Fruit fly (Drosophila melanogaster) whole organism, embryonic: ENCODE data around the gene CG7377.
A peak's percentile ranks its signal among the peaks of the same experiment; 100 is the strongest.

Experiments
- Aef1 ChIP-seq: fragments of 200-800 bp; sonication (Bioruptor generic); IDR thresholded peaks from 3 replicates; pipeline ENCODE4 v1.3.6; 2022; ENCODE audit warnings: missing biosample characterization, missing genetic modification characterization
- Antp ChIP-seq: fragments of 200-800 bp; sonication (Bioruptor generic); optimal IDR thresholded peaks from 3 replicates; lab custom pipeline; 2016; ENCODE audit warnings: missing biosample characterization, missing genetic modification characterization
- Bdp1 ChIP-seq: fragments of 200-800 bp; sonication (Bioruptor generic); optimal IDR thresholded peaks from 3 replicates; lab custom pipeline; 2016; ENCODE audit warnings: missing biosample characterization, missing genetic modification characterization
- CG10209 ChIP-seq: fragments of 200-800 bp; sonication (Bioruptor generic); optimal IDR thresholded peaks from 3 replicates; lab custom pipeline; 2017; ENCODE audit warnings: missing biosample characterization, mild to moderate bottlenecking, missing genetic modification characterization, missing genetic modification reagents
- CG10654 ChIP-seq: fragments of 200-800 bp; sonication (Bioruptor generic); optimal IDR thresholded peaks from 2 replicates; lab custom pipeline; 2016; ENCODE audit warnings: missing biosample characterization, missing genetic modification characterization
- CG11695 ChIP-seq: fragments of 200-800 bp; sonication (Bioruptor generic); IDR thresholded peaks from 3 replicates; pipeline ENCODE4 v1.3.6; 2022; ENCODE audit warnings: missing biosample characterization, missing genetic modification characterization
- CG12391 ChIP-seq: fragments of 200-800 bp; sonication (Bioruptor generic); optimal IDR thresholded peaks from 3 replicates; lab custom pipeline; 2018; ENCODE audit warnings: missing biosample characterization, mild to moderate bottlenecking, missing genetic modification characterization, moderate library complexity
- CG13296 ChIP-seq: fragments of 200-800 bp; sonication (Bioruptor generic); optimal IDR thresholded peaks from 3 replicates; lab custom pipeline; 2018; ENCODE audit warnings: missing biosample characterization, mild to moderate bottlenecking, missing genetic modification characterization
- CG15514 ChIP-seq: fragments of 200-800 bp; sonication (Bioruptor generic); optimal IDR thresholded peaks from 3 replicates; lab custom pipeline; 2017; ENCODE audit warnings: missing biosample characterization, missing genetic modification characterization, mild to moderate bottlenecking, moderate library complexity, missing genetic modification reagents
- CG18011 ChIP-seq: fragments of 200-800 bp; sonication (Bioruptor generic); optimal IDR thresholded peaks from 2 replicates; lab custom pipeline; 2017; ENCODE audit warnings: missing biosample characterization, missing genetic modification characterization, mild to moderate bottlenecking, moderate library complexity, missing genotype
- CG18262 ChIP-seq: fragments of 200-800 bp; optimal IDR thresholded peaks from 3 replicates; lab custom pipeline; 2019; ENCODE audit warnings: missing biosample characterization, mild to moderate bottlenecking, missing genetic modification characterization, moderate library complexity
- CG34224 ChIP-seq: fragments of 200-800 bp; sonication (Bioruptor generic); IDR thresholded peaks from 3 replicates; pipeline ENCODE4 v1.3.6; 2022; ENCODE audit warnings: missing biosample characterization, missing genetic modification characterization; ENCODE audit not compliant: partially characterized antibody
- CG4707 ChIP-seq: fragments of 200-800 bp; sonication (Bioruptor generic); optimal IDR thresholded peaks from 2 replicates; lab custom pipeline; 2018; ENCODE audit warnings: missing biosample characterization, mild to moderate bottlenecking, missing genetic modification characterization, moderate library complexity
- CG4730 ChIP-seq: fragments of 200-800 bp; sonication (Bioruptor generic); IDR thresholded peaks from 2 replicates; pipeline ENCODE4 v1.3.6; 2022; ENCODE audit warnings: missing biosample characterization, missing genetic modification characterization
- CG5180 ChIP-seq: fragments of 200-800 bp; sonication (Bioruptor generic); optimal IDR thresholded peaks from 3 replicates; lab custom pipeline; 2017; ENCODE audit warnings: missing biosample characterization, missing genetic modification characterization, mild to moderate bottlenecking, moderate library complexity, missing genetic modification reagents
- CG8281 ChIP-seq: fragments of 200-800 bp; sonication (Bioruptor generic); optimal IDR thresholded peaks from 2 replicates; lab custom pipeline; 2018; ENCODE audit warnings: missing biosample characterization, mild to moderate bottlenecking, missing genetic modification characterization, moderate library complexity
- CG9215 ChIP-seq: fragments of 200-800 bp; sonication (Bioruptor generic); IDR thresholded peaks from 2 replicates; pipeline ENCODE4 v1.3.6; 2022; ENCODE audit warnings: missing biosample characterization, missing genetic modification characterization
- CG9817 ChIP-seq: fragments of 200-800 bp; sonication (Bioruptor generic); optimal IDR thresholded peaks from 2 replicates; lab custom pipeline; 2018; ENCODE audit warnings: missing biosample characterization, mild to moderate bottlenecking, missing genetic modification characterization, moderate library complexity
- Camta ChIP-seq: fragments of 200-800 bp; sonication (Bioruptor generic); optimal IDR thresholded peaks from 2 replicates; lab custom pipeline; 2016; ENCODE audit warnings: missing biosample characterization, missing genetic modification characterization
- CkIIα-i1 ChIP-seq: fragments of 200-800 bp; sonication (Bioruptor generic); IDR thresholded peaks from 2 replicates; pipeline ENCODE4 v1.3.6; 2022; ENCODE audit warnings: missing biosample characterization, missing genetic modification characterization
- Doc3 ChIP-seq: fragments of 200-800 bp; sonication (Bioruptor generic); IDR thresholded peaks from 3 replicates; pipeline ENCODE4 v1.3.6; 2022; ENCODE audit warnings: missing biosample characterization, missing genetic modification characterization; ENCODE audit not compliant: partially characterized antibody
- Eip74EF ChIP-seq, 2 experiments: fragments of 200-800 bp in 1 of 2; fragments of >200 bp in 1 of 2; sonication (Bioruptor generic) in 1 of 2; optimal IDR thresholded peaks; 2 replicates each; lab custom pipeline; 2017 to 2019; ENCODE audit warnings: missing biosample characterization in 2 of 2, missing genetic modification characterization in 2 of 2, mild to moderate bottlenecking in 1 of 2, moderate library complexity in 1 of 2
- Ets97D ChIP-seq: fragments of 200-800 bp; sonication (Bioruptor generic); optimal IDR thresholded peaks from 3 replicates; lab custom pipeline; 2016; ENCODE audit warnings: missing biosample characterization, missing genetic modification characterization
- Gsc ChIP-seq: fragments of 200-800 bp; sonication (Bioruptor generic); IDR thresholded peaks from 2 replicates; pipeline ENCODE4 v1.3.6; 2022; ENCODE audit warnings: missing biosample characterization, missing genetic modification characterization
- HLH3B ChIP-seq: fragments of 200-800 bp; sonication (Bioruptor generic); IDR thresholded peaks from 2 replicates; pipeline ENCODE4 v1.3.6; 2022; ENCODE audit warnings: missing biosample characterization, missing genetic modification characterization
- HmgZ ChIP-seq: fragments of 200-800 bp; sonication (Bioruptor generic); optimal IDR thresholded peaks from 2 replicates; lab custom pipeline; 2018; ENCODE audit warnings: missing biosample characterization, mild to moderate bottlenecking, missing genetic modification characterization
- Lpt ChIP-seq: fragments of >200 bp; optimal IDR thresholded peaks from 2 replicates; lab custom pipeline; 2018; ENCODE audit warnings: missing biosample characterization, missing genetic modification characterization
- Max ChIP-seq: fragments of 200-800 bp; sonication (Bioruptor generic); optimal IDR thresholded peaks from 2 replicates; lab custom pipeline; 2016; ENCODE audit warnings: missing biosample characterization, mild to moderate bottlenecking, missing genetic modification characterization
- Med ChIP-seq: fragments of 200-800 bp; sonication (Bioruptor generic); peaks from one replicate; lab custom pipeline; 2016; ENCODE audit warnings: missing biosample characterization, missing genetic modification characterization, mild to moderate bottlenecking, inconsistent platforms, moderate library complexity
- NC2β ChIP-seq: fragments of 200-800 bp; sonication (Bioruptor generic); optimal IDR thresholded peaks from 2 replicates; lab custom pipeline; 2016; ENCODE audit warnings: missing biosample characterization, missing genetic modification characterization
- NFAT ChIP-seq: fragments of 200-800 bp; sonication (Bioruptor generic); IDR thresholded peaks from 2 replicates; pipeline ENCODE4 v1.3.6; 2022; ENCODE audit warnings: missing biosample characterization, missing genetic modification characterization
- Pdp1 ChIP-seq, 2 experiments: fragments of 200-800 bp; sonication (Bioruptor generic); optimal IDR thresholded peaks; 3 replicates each; lab custom pipeline; 2016; ENCODE audit warnings: missing biosample characterization in 2 of 2, missing genetic modification characterization in 2 of 2, mild to moderate bottlenecking in 1 of 2, moderate library complexity in 1 of 2
- Sox100B ChIP-seq: fragments of 200-800 bp; sonication (Bioruptor generic); optimal IDR thresholded peaks from 3 replicates; lab custom pipeline; 2018; ENCODE audit warnings: missing biosample characterization, mild to moderate bottlenecking, missing genetic modification characterization
- Sox102F ChIP-seq: fragments of 200-800 bp; sonication (Bioruptor generic); optimal IDR thresholded peaks from 2 replicates; lab custom pipeline; 2018; ENCODE audit warnings: missing biosample characterization, mild to moderate bottlenecking, missing genetic modification characterization, moderate library complexity
- Sry-δ ChIP-seq: fragments of 200-800 bp; sonication (Bioruptor generic); optimal IDR thresholded peaks from 2 replicates; lab custom pipeline; 2016; ENCODE audit warnings: missing biosample characterization, missing genetic modification characterization
- al ChIP-seq: fragments of 200-800 bp; sonication (Bioruptor generic); IDR thresholded peaks from 2 replicates; pipeline ENCODE4 v1.3.6; 2022; ENCODE audit warnings: missing biosample characterization, missing genetic modification characterization
- ftz-f1 ChIP-seq: fragments of 200-800 bp; sonication (Bioruptor generic); optimal IDR thresholded peaks from 2 replicates; lab custom pipeline; 2016; ENCODE audit warnings: missing biosample characterization, missing genetic modification characterization
- grn ChIP-seq: fragments of 200-800 bp; sonication (Bioruptor generic); optimal IDR thresholded peaks from 3 replicates; lab custom pipeline; 2017; ENCODE audit warnings: missing biosample characterization, missing genetic modification characterization
- gsb-n ChIP-seq: fragments of 200-800 bp; sonication (Bioruptor generic); optimal IDR thresholded peaks from 3 replicates; lab custom pipeline; 2018; ENCODE audit warnings: missing biosample characterization, mild to moderate bottlenecking, missing genetic modification characterization
- her ChIP-seq: fragments of 200-800 bp; sonication (Bioruptor generic); optimal IDR thresholded peaks from 2 replicates; lab custom pipeline; 2016; ENCODE audit warnings: missing biosample characterization, missing genetic modification characterization
- p53 ChIP-seq: fragments of 200-800 bp; sonication (Bioruptor generic); optimal IDR thresholded peaks from 2 replicates; lab custom pipeline; 2016; ENCODE audit warnings: missing biosample characterization, missing genetic modification characterization
- pzg ChIP-seq: fragments of 200-800 bp; sonication (Bioruptor generic); optimal IDR thresholded peaks from 3 replicates; lab custom pipeline; 2018; ENCODE audit warnings: missing biosample characterization, mild to moderate bottlenecking, missing genetic modification characterization, moderate library complexity
- ranshi ChIP-seq: fragments of 200-800 bp; sonication (Bioruptor generic); IDR thresholded peaks from 2 replicates; pipeline ENCODE4 v1.3.6; 2022; ENCODE audit warnings: missing biosample characterization, missing genetic modification characterization
- ro ChIP-seq: fragments of 200-800 bp; sonication (Bioruptor generic); IDR thresholded peaks from 2 replicates; pipeline ENCODE4 v1.3.6; 2022; ENCODE audit warnings: missing biosample characterization, missing genetic modification characterization
- sisA ChIP-seq: fragments of 200-800 bp; sonication (Bioruptor generic); IDR thresholded peaks from 2 replicates; pipeline ENCODE4 v1.3.6; 2022; ENCODE audit warnings: missing biosample characterization, missing genetic modification characterization
- slbo ChIP-seq: fragments of 200-800 bp; sonication (Bioruptor generic); IDR thresholded peaks from 2 replicates; pipeline ENCODE4 v1.3.6; 2022; ENCODE audit warnings: missing biosample characterization, missing genetic modification characterization
- tap ChIP-seq: fragments of 200-800 bp; optimal IDR thresholded peaks from 3 replicates; lab custom pipeline; 2019; ENCODE audit warnings: missing biosample characterization, mild to moderate bottlenecking, missing genetic modification characterization, moderate library complexity
- ttk ChIP-seq: fragments of 200-800 bp; sonication (Bioruptor generic); IDR thresholded peaks from 2 replicates; pipeline ENCODE4 v2.1.2; 2022; ENCODE audit warnings: missing biosample characterization, missing genetic modification characterization
- unc-4 ChIP-seq: fragments of 200-800 bp; sonication (Bioruptor generic); IDR thresholded peaks from 2 replicates; pipeline ENCODE4 v1.3.6; 2022; ENCODE audit warnings: missing biosample characterization, missing genetic modification characterization; ENCODE audit not compliant: partially characterized antibody

Gene CG7377

DNA sequence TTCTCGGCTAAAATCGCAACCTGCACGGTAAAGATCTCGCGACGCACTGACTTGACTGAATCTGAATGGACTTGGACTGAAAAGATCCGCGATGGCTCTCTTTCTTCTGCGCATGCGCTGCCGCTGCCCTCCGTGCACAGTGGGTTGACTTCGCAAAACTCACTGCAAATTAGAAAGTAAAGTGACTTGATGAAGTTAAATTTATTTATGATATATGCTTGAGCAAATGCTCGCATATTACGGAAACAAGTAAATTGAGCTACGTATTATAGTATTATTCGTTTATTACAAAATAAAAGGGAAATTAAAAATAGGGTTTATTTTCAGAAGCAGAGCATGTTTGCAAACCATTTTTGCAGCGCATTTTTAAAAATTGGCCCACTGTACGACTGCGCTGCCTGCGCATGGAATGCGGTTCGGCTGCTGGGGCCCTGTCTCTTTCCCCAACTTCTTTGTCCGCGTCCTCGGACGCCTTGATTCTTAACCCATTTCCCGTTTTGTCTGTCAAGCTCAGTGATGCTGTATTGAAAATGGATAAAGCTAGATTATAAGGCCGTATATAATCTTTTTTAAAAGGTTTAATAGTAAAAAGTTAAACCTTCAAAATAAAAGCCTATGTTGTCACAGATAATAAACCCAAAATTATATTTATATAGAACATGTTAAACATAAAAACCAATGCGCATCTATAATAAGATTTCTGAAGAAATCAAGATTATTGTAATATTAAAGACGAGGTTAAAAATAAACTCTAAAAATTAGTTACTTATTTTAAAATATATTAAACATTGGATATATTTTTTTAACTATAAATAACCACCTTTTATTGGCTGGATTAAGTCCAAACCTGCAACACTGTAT lies 1.5 kb upstream of the CG7377 start, which contains the start of gene rt (continued):
- TF ChIP-seq Med (GFP tag; lab: Kevin White, UChicago) (peak; percentile 52), CG9817 (peak; percentile 6), CG4730 (no peak), ftz-f1 (GFP tag; lab: Kevin White, UChicago) (no peak), tap (tag; lab: Kevin White, UChicago) (peak; percentile 27), CG10209 (peak; percentile 18), CG12391 (tag; lab: Kevin White, UChicago) (peak; percentile 59), Sry-δ (GFP tag; lab: Kevin White, UChicago) (no peak), unc-4 (GFP tag; lab: Robert Waterston, UW) (no peak), her (GFP tag; lab: Kevin White, UChicago) (no peak), CkIIα-i1 (GFP tag; lab: Robert Waterston, UW) (no peak), Lpt (GFP tag; lab: Kevin White, UChicago) (no peak), al (GFP tag; lab: Robert Waterston, UW) (peak; percentile 38; the same call in 1 of the 2 replicates), HLH3B (GFP tag; lab: Robert Waterston, UW) (peak; percentile 43; the same call in 1 of the 2 replicates), p53 (GFP tag; lab: Kevin White, UChicago) (no peak), CG9215 (GFP tag; lab: Robert Waterston, UW) (no peak), ttk (GFP tag; lab: Robert Waterston, UW) (no peak), slbo (GFP tag; lab: Robert Waterston, UW) (no peak), CG5180 (GFP tag; lab: Kevin White, UChicago) (no peak), NFAT (no peak), gsb-n (tag; lab: Kevin White, UChicago) (peak; percentile 60), CG8281 (tag; lab: Kevin White, UChicago) (no peak), Ets97D (GFP tag; lab: Kevin White, UChicago) (no peak), Gsc (GFP tag; lab: Robert Waterston, UW) (no peak; the same call in 1 of the 2 replicates), Eip74EF (GFP tag; optimal IDR thresholded peaks at IDR 0.05; lab: Kevin White, UChicago) (peak in 1 of 2 experiments; percentile 11), CG11695 (GFP tag; lab: Robert Waterston, UW) (peak; percentile 48; the same call in 1 of the 3 replicates), CG15514 (GFP tag; lab: Kevin White, UChicago) (no peak), pzg (GFP tag; lab: Kevin White, UChicago) (no peak), sisA (peak; percentile 63), Sox102F (GFP tag; lab: Kevin White, UChicago) (peak; percentile 41), Aef1 (GFP tag; lab: Robert Waterston, UW) (no peak), CG10654 (GFP tag; lab: Kevin White, UChicago) (peak; percentile 4), Doc3 (no peak), Max (GFP tag; lab: Kevin White, UChicago) (peak; percentile 29), CG18011 (GFP tag; lab: Kevin White, UChicago) (no peak), Sox100B (GFP tag; lab: Kevin White, UChicago) (peak; percentile 69), Camta (GFP tag; lab: Kevin White, UChicago) (no peak), CG18262 (tag; lab: Kevin White, UChicago) (peak; percentile 80), Bdp1 (GFP tag; lab: Kevin White, UChicago) (no peak), CG13296 (GFP tag; lab: Kevin White, UChicago) (peak; percentile 29), NC2β (peak; percentile 38), CG4707 (GFP tag; lab: Kevin White, UChicago) (peak; percentile 97), Pdp1 (GFP tag; optimal IDR thresholded peaks at IDR 0.05; lab: Kevin White, UChicago) (peak; percentile 1 to 14), grn (GFP tag; lab: Kevin White, UChicago) (no peak), CG34224 (GFP tag; lab: Robert Waterston, UW) (no peak), Antp (no peak), ro (no peak), ranshi (GFP tag; lab: Robert Waterston, UW) (no peak; the same call in 1 of the 2 replicates), HmgZ (tag; lab: Kevin White, UChicago) (no peak)
